Worm (Caenorhabditis elegans) whole organism, late embryonic: ENCODE data around the gene lst-4.

Source experiments
- C08G9.2 ChIP-seq: sonication (generic microtip); optimal IDR thresholded peaks from 2 replicates; lab custom pipeline; 2016; ENCODE audit warnings: mild to moderate bottlenecking, missing genetic modification characterization, moderate library complexity, missing compliant biosample characterization
- K02D7.2 ChIP-seq: sonication (generic microtip); optimal IDR thresholded peaks from 2 replicates; lab custom pipeline; 2017; ENCODE audit warnings: mild to moderate bottlenecking, missing genetic modification characterization, missing compliant biosample characterization
- ahr-1 ChIP-seq: sonication (generic microtip); optimal IDR thresholded peaks from 2 replicates; lab custom pipeline; 2016; ENCODE audit warnings: missing genetic modification characterization, missing compliant biosample characterization
- ama-1 ChIP-seq: fragments of 150-350 bp; optimal IDR thresholded peaks from 2 replicates; lab custom pipeline; 2014
- ceh-14 ChIP-seq: sonication (generic microtip); optimal IDR thresholded peaks from 2 replicates; lab custom pipeline; 2016; ENCODE audit warnings: missing genotype, missing genetic modification characterization, missing compliant biosample characterization
- ceh-19 ChIP-seq: fragments of 200-800 bp; sonication (Bioruptor generic); optimal IDR thresholded peaks from 2 replicates; lab custom pipeline; 2018; ENCODE audit warnings: mild to moderate bottlenecking, missing genetic modification characterization, missing compliant biosample characterization
- ceh-2 ChIP-seq: sonication (generic microtip); optimal IDR thresholded peaks from 2 replicates; lab custom pipeline; 2016; ENCODE audit warnings: missing genotype, missing genetic modification characterization, missing compliant biosample characterization
- ceh-22 ChIP-seq: sonication (generic microtip); optimal IDR thresholded peaks from 2 replicates; lab custom pipeline; 2017; ENCODE audit warnings: missing biosample characterization, missing genetic modification characterization
- ceh-24 ChIP-seq: sonication (generic microtip); optimal IDR thresholded peaks from 2 replicates; lab custom pipeline; 2016; ENCODE audit warnings: mild to moderate bottlenecking, missing genetic modification characterization, missing compliant biosample characterization
- ceh-30 ChIP-seq: fragments of 150-350 bp; optimal IDR thresholded peaks from 2 replicates; lab custom pipeline; 2014; ENCODE audit warnings: missing biosample characterization, missing genetic modification characterization
- ceh-6 ChIP-seq: fragments of 200-800 bp; sonication (Bioruptor generic); optimal IDR thresholded peaks from 2 replicates; lab custom pipeline; 2018; ENCODE audit warnings: mild to moderate bottlenecking, missing genetic modification characterization, missing compliant biosample characterization
- ceh-9 ChIP-seq: sonication (generic microtip); optimal IDR thresholded peaks from 2 replicates; lab custom pipeline; 2016; ENCODE audit warnings: mild to moderate bottlenecking, missing genetic modification characterization, inconsistent platforms, missing compliant biosample characterization
- che-1 ChIP-seq: sonication (generic microtip); optimal IDR thresholded peaks from 2 replicates; lab custom pipeline; 2016; ENCODE audit warnings: mild to moderate bottlenecking, missing genetic modification characterization, missing compliant biosample characterization
- dve-1 ChIP-seq: sonication (generic microtip); optimal IDR thresholded peaks from 2 replicates; lab custom pipeline; 2017; ENCODE audit warnings: antibody characterized with exemption, mild to moderate bottlenecking, missing genetic modification characterization, missing compliant biosample characterization
- ets-4 ChIP-seq: sonication (generic microtip); optimal IDR thresholded peaks from 2 replicates; lab custom pipeline; 2016; ENCODE audit warnings: missing genetic modification characterization, missing compliant biosample characterization
- fax-1 ChIP-seq: sonication (generic microtip); optimal IDR thresholded peaks from 2 replicates; lab custom pipeline; 2016; ENCODE audit warnings: missing genotype, missing genetic modification characterization, missing compliant biosample characterization
- fkh-10 ChIP-seq: fragments of 150-350 bp; optimal IDR thresholded peaks from 2 replicates; lab custom pipeline; 2014; ENCODE audit warnings: missing biosample characterization, missing genetic modification reagents, missing genetic modification characterization
- gmeb-2 ChIP-seq: sonication (generic microtip); optimal IDR thresholded peaks from 2 replicates; lab custom pipeline; 2016; ENCODE audit warnings: missing genetic modification characterization, inconsistent platforms, missing compliant biosample characterization
- hlh-13 ChIP-seq: fragments of 200-800 bp; sonication (Bioruptor generic); optimal IDR thresholded peaks from 2 replicates; lab custom pipeline; 2018; ENCODE audit warnings: mild to moderate bottlenecking, missing genetic modification characterization, missing compliant biosample characterization
- hlh-15 ChIP-seq: sonication (generic microtip); optimal IDR thresholded peaks from 2 replicates; lab custom pipeline; 2016; ENCODE audit warnings: missing genetic modification characterization, missing compliant biosample characterization
- hlh-30 ChIP-seq: sonication (generic microtip); optimal IDR thresholded peaks from 2 replicates; lab custom pipeline; 2017; ENCODE audit warnings: antibody characterized with exemption, missing genetic modification characterization, missing compliant biosample characterization; ENCODE audit not compliant: insufficient read depth
- hlh-6 ChIP-seq: sonication (generic microtip); optimal IDR thresholded peaks from 2 replicates; lab custom pipeline; 2016; ENCODE audit warnings: missing genotype, missing genetic modification characterization, missing compliant biosample characterization
- hlh-8 ChIP-seq: sonication (generic microtip); optimal IDR thresholded peaks from 2 replicates; lab custom pipeline; 2016; ENCODE audit warnings: missing genotype, missing genetic modification characterization, missing compliant biosample characterization
- lin-11 ChIP-seq: fragments of 200-800 bp; sonication (Bioruptor generic); optimal IDR thresholded peaks from 2 replicates; lab custom pipeline; 2018; ENCODE audit warnings: mild to moderate bottlenecking, missing genetic modification characterization, missing compliant biosample characterization
- madf-2 ChIP-seq: sonication (generic microtip); optimal IDR thresholded peaks from 2 replicates; lab custom pipeline; 2017; ENCODE audit warnings: missing genetic modification characterization, missing compliant biosample characterization
- mec-3 ChIP-seq: sonication (generic microtip); optimal IDR thresholded peaks from 2 replicates; lab custom pipeline; 2016; ENCODE audit warnings: borderline replicate concordance, missing genetic modification characterization, missing compliant biosample characterization
- nfya-1 ChIP-seq: sonication (generic microtip); optimal IDR thresholded peaks from 2 replicates; lab custom pipeline; 2017; ENCODE audit warnings: missing genetic modification characterization, mild to moderate bottlenecking, missing compliant biosample characterization, antibody characterized with exemption, moderate library complexity
- nhr-11 ChIP-seq: fragments of 150-350 bp; optimal IDR thresholded peaks from 2 replicates; lab custom pipeline; 2014; ENCODE audit warnings: missing biosample characterization, missing genetic modification characterization
- pha-2 ChIP-seq: sonication (generic microtip); optimal IDR thresholded peaks from 2 replicates; lab custom pipeline; 2017; ENCODE audit warnings: mild to moderate bottlenecking, missing genetic modification characterization, missing compliant biosample characterization
- pha-4 ChIP-seq: fragments of 150-350 bp; optimal IDR thresholded peaks from 2 replicates; lab custom pipeline; 2018; ENCODE audit warnings: missing biosample characterization, missing genetic modification reagents, missing genetic modification characterization
- pros-1 ChIP-seq: fragments of 150-350 bp; optimal IDR thresholded peaks from 2 replicates; lab custom pipeline; 2014; ENCODE audit warnings: missing biosample characterization, missing genetic modification reagents, missing genetic modification characterization
- ref-2 ChIP-seq: sonication (generic microtip); optimal IDR thresholded peaks from 2 replicates; lab custom pipeline; 2016; ENCODE audit warnings: missing genetic modification characterization, missing compliant biosample characterization
- rnt-1 ChIP-seq: sonication (generic microtip); optimal IDR thresholded peaks from 2 replicates; lab custom pipeline; 2016; ENCODE audit warnings: missing genetic modification characterization, missing compliant biosample characterization
- sox-2 ChIP-seq: fragments of 200-800 bp; sonication (Bioruptor generic); IDR thresholded peaks from 2 replicates; pipeline ENCODE4 v1.3.6; 2022; ENCODE audit warnings: missing genetic modification reagents, missing genetic modification characterization, missing compliant biosample characterization
- syd-9 ChIP-seq: sonication (generic microtip); optimal IDR thresholded peaks from 2 replicates; lab custom pipeline; 2016; ENCODE audit warnings: mild to moderate bottlenecking, missing genetic modification characterization, moderate library complexity, missing compliant biosample characterization
- ttx-3 ChIP-seq: sonication (generic microtip); optimal IDR thresholded peaks from 2 replicates; lab custom pipeline; 2016; ENCODE audit warnings: missing genetic modification reagents, missing genetic modification characterization, missing compliant biosample characterization
- unc-3 ChIP-seq, 2 experiments: fragments of 200-800 bp in 1 of 2; sonication (Bioruptor generic) in 1 of 2; sonication (generic microtip) in 1 of 2; conservative IDR thresholded peaks in 1 of 2; optimal IDR thresholded peaks in 1 of 2; 2 replicates each; pipeline versions ENCODE4 v1.3.6 to Lab custom; 2016 to 2022; ENCODE audit warnings: missing compliant biosample characterization in 2 of 2, missing genetic modification characterization in 2 of 2, missing genetic modification reagents in 1 of 2
- unc-86 ChIP-seq: sonication (generic microtip); optimal IDR thresholded peaks from 2 replicates; lab custom pipeline; 2016; ENCODE audit warnings: missing genetic modification characterization, missing compliant biosample characterization
- zip-5 ChIP-seq: sonication (generic microtip); optimal IDR thresholded peaks from 2 replicates; lab custom pipeline; 2016; ENCODE audit warnings: missing genetic modification characterization, missing compliant biosample characterization
- ztf-16 ChIP-seq: sonication (generic microtip); optimal IDR thresholded peaks from 2 replicates; lab custom pipeline; 2017; ENCODE audit warnings: missing genetic modification characterization, missing compliant biosample characterization

Gene lst-4

DNA sequence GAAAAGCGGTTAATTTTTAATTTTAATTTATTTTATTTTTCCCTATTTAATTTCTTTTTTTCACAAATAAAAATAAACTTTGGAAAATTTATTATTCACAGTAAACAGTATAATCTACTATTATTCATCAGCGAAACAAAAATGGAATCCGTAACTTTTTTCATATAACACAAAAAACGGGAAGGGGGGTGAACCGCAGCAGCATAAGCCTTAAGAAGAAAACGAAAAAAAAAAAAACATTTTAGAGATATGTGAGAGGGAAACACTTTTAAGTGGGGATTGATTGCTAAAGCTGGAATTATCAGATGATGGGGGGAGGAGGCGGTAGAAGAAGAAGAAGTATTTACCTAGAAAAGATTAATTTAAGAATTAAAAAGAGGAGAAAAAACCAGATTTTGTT is 38.0 kb upstream of the lst-4 start:
- TF ChIP-seq che-1 = no peak
- TF ChIP-seq ceh-14 (tag; lab: Kevin White, UChicago) = no peak
- TF ChIP-seq ceh-19 (GFP tag; lab: Kevin White, UChicago) = no peak
- TF ChIP-seq nfya-1 (tag; lab: Kevin White, UChicago) = no peak
- no peak for TF ChIP-seq nhr-11
- TF ChIP-seq hlh-15 (tag; lab: Kevin White, UChicago) = no peak
- no peak for TF ChIP-seq ceh-24
- TF ChIP-seq dve-1 = no peak

DNA sequence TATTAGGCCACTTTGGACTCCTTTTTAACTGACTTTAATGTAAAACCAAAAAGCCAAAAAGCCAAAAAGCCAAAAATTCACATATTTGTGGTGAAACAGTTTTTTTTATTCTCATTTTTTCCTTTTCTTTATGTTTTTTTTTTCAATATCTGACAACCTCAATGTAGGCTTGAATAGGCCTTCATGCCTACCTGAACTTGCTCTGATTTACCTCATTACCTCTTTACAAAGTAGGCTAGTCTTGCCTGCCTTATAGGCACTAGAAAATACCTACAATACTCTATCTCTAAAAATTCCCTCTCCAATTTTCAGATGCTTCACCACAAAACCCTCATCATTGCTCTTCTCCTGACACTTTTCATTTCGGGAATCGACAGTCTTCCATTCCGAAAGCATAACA is 36.6 kb upstream of the lst-4 start, which contains the start of gene ins-34:
ins-34 (plus strand) TSS at position 301 of the 400 bp plus-strand sequence.
- TF ChIP-seq pha-2 (tag; lab: Kevin White, UChicago) (no peak), gmeb-2 (tag; lab: Kevin White, UChicago) (no peak), ceh-22 (tag; lab: Kevin White, UChicago) (no peak), ceh-6 (GFP tag; lab: Kevin White, UChicago) (no peak), fkh-10 (no peak), ama-1 (lab: Kevin White, UChicago) (no peak), hlh-8 (tag; lab: Kevin White, UChicago) (no peak)
- TF ChIP-seq, all 69 proteins: peak for 0

DNA sequence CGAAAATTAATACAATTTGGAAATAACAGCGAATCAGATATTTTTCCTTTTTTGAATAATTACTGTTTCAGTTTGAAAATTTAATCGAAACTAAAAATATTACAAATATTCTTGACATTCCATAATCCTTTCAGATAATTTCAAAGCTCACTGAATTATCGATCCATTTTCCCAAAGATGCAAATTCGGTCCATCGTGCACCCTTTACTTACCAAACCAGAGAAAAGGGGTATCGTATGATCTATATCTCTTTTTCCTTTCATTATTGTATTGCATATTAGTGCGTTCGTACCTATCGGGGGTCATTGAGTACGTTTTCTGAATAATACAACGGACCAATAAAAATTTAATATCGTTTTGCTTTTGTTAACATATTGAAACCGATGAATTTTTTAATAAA is 35.1 kb upstream of the lst-4 start:
- no peak for TF ChIP-seq nhr-11
- no peak for TF ChIP-seq ahr-1
- TF ChIP-seq C08G9.2 (tag; lab: Kevin White, UChicago) = no peak
- no peak for TF ChIP-seq ztf-16 (tag; lab: Kevin White, UChicago)
- no peak for TF ChIP-seq madf-2 (tag; lab: Kevin White, UChicago)
- TF ChIP-seq ceh-2 (tag; lab: Kevin White, UChicago) = no peak
- no peak for TF ChIP-seq ref-2 (tag; lab: Kevin White, UChicago)
- TF ChIP-seq lin-11 = no peak
- TF ChIP-seq gmeb-2 (tag; lab: Kevin White, UChicago) = no peak
- no peak for TF ChIP-seq ets-4 (tag; lab: Kevin White, UChicago)
- no peak for TF ChIP-seq ceh-6 (GFP tag; lab: Kevin White, UChicago)
- no peak for TF ChIP-seq ceh-14 (tag; lab: Kevin White, UChicago)

DNA sequence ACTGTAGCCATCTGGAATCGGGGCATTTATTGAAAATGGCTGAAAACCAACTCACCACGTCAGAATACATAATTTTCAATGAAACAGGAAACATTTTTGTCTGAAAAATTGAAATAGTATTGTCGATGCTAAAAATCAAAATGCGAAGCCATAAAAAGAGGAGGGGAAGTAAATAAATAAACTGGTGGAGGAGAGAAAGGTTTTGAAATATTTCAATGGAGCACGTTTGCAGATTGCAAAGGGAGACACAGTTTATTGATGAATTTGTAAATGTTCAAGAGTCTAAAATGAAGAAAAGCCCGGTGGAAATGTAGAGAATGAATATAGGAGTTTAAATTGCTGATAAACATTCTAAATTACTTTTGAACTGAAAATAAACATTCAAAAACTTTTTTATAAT is 33.4 kb upstream of the lst-4 start, which contains the start of gene F52B11.5:
F52B11.5 (minus strand) TSS at position 178 of the 400 bp plus-strand sequence.
- TF ChIP-seq hlh-6 (tag; lab: Kevin White, UChicago) (no peak), pha-2 (tag; lab: Kevin White, UChicago) (no peak), ttx-3 (tag; lab: Kevin White, UChicago) (no peak), fax-1 (no peak), ceh-30 (tag; lab: Kevin White, UChicago) (no peak), K02D7.2 (tag; lab: Kevin White, UChicago) (no peak), ceh-24 (no peak)

DNA sequence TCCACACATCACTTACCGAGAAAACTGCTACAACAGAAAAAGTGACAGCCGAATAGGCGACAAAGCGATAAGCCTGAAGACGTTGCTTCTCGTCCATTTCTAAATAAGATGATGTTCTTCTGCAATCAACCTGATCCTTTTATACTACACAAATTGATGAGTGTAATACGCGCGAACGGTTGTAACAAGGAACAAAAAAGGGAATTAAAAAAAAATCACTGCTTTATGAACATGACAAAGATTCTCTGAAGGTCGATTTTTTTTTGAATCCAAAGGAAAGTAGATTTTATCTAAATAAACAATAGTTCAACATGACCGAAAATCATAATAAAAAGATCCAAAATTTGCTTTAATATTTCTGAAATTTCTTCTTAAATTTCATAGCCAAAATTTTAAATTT is 29.6 kb upstream of the lst-4 start, which contains the start of gene col-133:
col-133 (minus strand) TSS at position 101 of the 400 bp plus-strand sequence.
- no peak for TF ChIP-seq ceh-9 (tag; lab: Kevin White, UChicago)
- no peak for TF ChIP-seq ceh-22 (tag; lab: Kevin White, UChicago)
- no peak for TF ChIP-seq hlh-30 (tag; lab: Kevin White, UChicago)
- TF ChIP-seq dve-1 = no peak
- TF ChIP-seq gmeb-2 (tag; lab: Kevin White, UChicago) = no peak
- TF ChIP-seq pha-4 (tag; lab: Kevin White, UChicago) = no peak
- no peak for TF ChIP-seq unc-3 (GFP tag; conservative IDR thresholded peaks at IDR 0.05; lab: Robert Waterston, UW)
- TF ChIP-seq unc-3 (tag; optimal IDR thresholded peaks at IDR 0.05; lab: Kevin White, UChicago) = no peak
- TF ChIP-seq C08G9.2 (tag; lab: Kevin White, UChicago) = no peak
- no peak for TF ChIP-seq unc-86
- no peak for TF ChIP-seq hlh-8 (tag; lab: Kevin White, UChicago)
- TF ChIP-seq syd-9 (tag; lab: Kevin White, UChicago) = no peak
- TF ChIP-seq hlh-13 = no peak
- no peak for TF ChIP-seq nhr-11
- no peak for TF ChIP-seq ets-4 (tag; lab: Kevin White, UChicago)
- TF ChIP-seq zip-5 = no peak
- TF ChIP-seq mec-3 (tag; lab: Kevin White, UChicago) = no peak
- TF ChIP-seq sox-2 (GFP tag; lab: Robert Waterston, UW) = no peak
- TF ChIP-seq rnt-1 (tag; lab: Kevin White, UChicago) = no peak
- TF ChIP-seq pros-1 (tag; lab: Kevin White, UChicago) = no peak
